Worm (Caenorhabditis elegans) whole organism, young adult: Measurements from ENCODE around the gene C06A8.6.

Experiments used
- B0035.1 ChIP-seq: sonication (generic microtip); optimal IDR thresholded peaks from 2 replicates; lab custom pipeline; 2016; ENCODE audit warnings: missing genetic modification characterization, mild to moderate bottlenecking, missing compliant biosample characterization, missing genotype, missing genetic modification reagents
- B0261.1 ChIP-seq: sonication (generic microtip); optimal IDR thresholded peaks from 2 replicates; lab custom pipeline; 2016; ENCODE audit warnings: mild to moderate bottlenecking, missing genetic modification characterization, moderate library complexity, missing compliant biosample characterization
- C06A6.2 ChIP-seq: fragments of 200-800 bp; sonication (Bioruptor generic); conservative IDR thresholded peaks from 2 replicates; pipeline ENCODE4 v1.3.6; 2022; ENCODE audit warnings: missing genetic modification characterization, missing compliant biosample characterization
- D2030.7 ChIP-seq: fragments of 200-800 bp; sonication (Bioruptor generic); IDR thresholded peaks from 2 replicates; pipeline ENCODE4 v1.3.6; 2022; ENCODE audit warnings: missing genetic modification reagents, missing genetic modification characterization, missing compliant biosample characterization
- F22D6.2 ChIP-seq: sonication (generic microtip); optimal IDR thresholded peaks from 2 replicates; lab custom pipeline; 2016; ENCODE audit warnings: mild to moderate bottlenecking, missing genetic modification characterization, missing compliant biosample characterization
- F23B12.7 ChIP-seq: sonication (generic microtip); optimal IDR thresholded peaks from 2 replicates; lab custom pipeline; 2017; ENCODE audit warnings: missing genetic modification characterization, mild to moderate bottlenecking, missing compliant biosample characterization, antibody characterized with exemption, moderate library complexity; ENCODE audit not compliant: insufficient read depth
- F33H1.4 ChIP-seq: fragments of 200-800 bp; sonication (Bioruptor generic); IDR thresholded peaks from 2 replicates; pipeline ENCODE4 v1.3.6; 2022; ENCODE audit warnings: missing genetic modification reagents, missing genetic modification characterization, missing compliant biosample characterization
- F57A8.1 ChIP-seq: fragments of 200-800 bp; sonication (Bioruptor generic); optimal IDR thresholded peaks from 2 replicates; lab custom pipeline; 2018; ENCODE audit warnings: mild to moderate bottlenecking, missing genetic modification characterization, moderate library complexity, missing compliant biosample characterization
- K11D2.4 ChIP-seq: fragments of 200-800 bp; sonication (Bioruptor generic); IDR thresholded peaks from 2 replicates; pipeline ENCODE4 v1.3.6; 2022; ENCODE audit warnings: missing genetic modification reagents, missing genetic modification characterization, missing compliant biosample characterization
- K12H6.12 ChIP-seq: fragments of 200-800 bp; sonication (Bioruptor generic); optimal IDR thresholded peaks from 2 replicates; lab custom pipeline; 2018; ENCODE audit warnings: mild to moderate bottlenecking, missing genetic modification characterization, missing compliant biosample characterization
- T26A5.8 ChIP-seq: sonication (generic microtip); optimal IDR thresholded peaks from 2 replicates; lab custom pipeline; 2016; ENCODE audit warnings: missing genetic modification characterization, missing compliant biosample characterization
- Y56A3A.18 ChIP-seq: fragments of 200-800 bp; sonication (Bioruptor generic); IDR thresholded peaks from 2 replicates; pipeline ENCODE4 v1.3.6; 2022; ENCODE audit warnings: missing genetic modification reagents, missing genetic modification characterization, missing compliant biosample characterization
- Y67H2A.10 ChIP-seq: fragments of 200-800 bp; sonication (Bioruptor generic); conservative IDR thresholded peaks from 2 replicates; pipeline ENCODE4 v1.3.6; 2022; ENCODE audit warnings: missing genetic modification reagents, missing genetic modification characterization, missing compliant biosample characterization
- ZK185.1 ChIP-seq: sonication (generic microtip); optimal IDR thresholded peaks from 2 replicates; lab custom pipeline; 2016; ENCODE audit warnings: mild to moderate bottlenecking, missing genetic modification characterization, missing compliant biosample characterization; ENCODE audit not compliant: poor library complexity, severe bottlenecking
- athp-1 ChIP-seq: sonication (generic microtip); optimal IDR thresholded peaks from 2 replicates; lab custom pipeline; 2017; ENCODE audit warnings: mild to moderate bottlenecking, missing genetic modification characterization, missing compliant biosample characterization
- ccch-3 ChIP-seq: fragments of 200-800 bp; sonication (Bioruptor generic); optimal IDR thresholded peaks from 2 replicates; lab custom pipeline; 2018; ENCODE audit warnings: mild to moderate bottlenecking, missing genetic modification characterization, missing compliant biosample characterization
- cebp-2 ChIP-seq: fragments of 200-800 bp; sonication (Bioruptor generic); IDR thresholded peaks from 2 replicates; pipeline ENCODE4 v1.3.6; 2022; ENCODE audit warnings: missing genetic modification characterization, missing compliant biosample characterization
- ceh-27 ChIP-seq: fragments of 200-800 bp; sonication (Bioruptor generic); optimal IDR thresholded peaks from 2 replicates; lab custom pipeline; 2018; ENCODE audit warnings: mild to moderate bottlenecking, missing genetic modification characterization, moderate library complexity, missing compliant biosample characterization
- ceh-58 ChIP-seq: fragments of 200-800 bp; sonication (Bioruptor generic); IDR thresholded peaks from 2 replicates; pipeline ENCODE4 v1.3.6; 2022; ENCODE audit warnings: missing genetic modification characterization, missing compliant biosample characterization
- ceh-79 ChIP-seq: sonication (generic microtip); optimal IDR thresholded peaks from 2 replicates; lab custom pipeline; 2017; ENCODE audit warnings: mild to moderate bottlenecking, missing genetic modification characterization, missing compliant biosample characterization
- die-1 ChIP-seq: sonication (generic microtip); optimal IDR thresholded peaks from 2 replicates; lab custom pipeline; 2016; ENCODE audit warnings: missing genotype, mild to moderate bottlenecking, missing genetic modification characterization, missing compliant biosample characterization
- egl-18 ChIP-seq: fragments of 200-800 bp; sonication (Bioruptor generic); IDR thresholded peaks from 2 replicates; pipeline ENCODE4 v1.3.6; 2022; ENCODE audit warnings: missing genetic modification reagents, missing genetic modification characterization, missing compliant biosample characterization
- ekl-4 ChIP-seq: fragments of 200-800 bp; sonication (Bioruptor generic); IDR thresholded peaks from 2 replicates; pipeline ENCODE4 v1.3.6; 2022; ENCODE audit warnings: missing genetic modification reagents, missing genetic modification characterization, missing compliant biosample characterization
- gei-17 ChIP-seq: fragments of 200-800 bp; sonication (Bioruptor generic); optimal IDR thresholded peaks from 2 replicates; lab custom pipeline; 2018; ENCODE audit warnings: mild to moderate bottlenecking, missing genetic modification characterization, missing compliant biosample characterization
- hrde-1 ChIP-seq: sonication (generic microtip); optimal IDR thresholded peaks from 2 replicates; lab custom pipeline; 2016; ENCODE audit warnings: missing genetic modification characterization, mild to moderate bottlenecking, missing compliant biosample characterization, moderate library complexity, missing genotype, missing genetic modification reagents, borderline replicate concordance
- hsf-1 ChIP-seq: fragments of 200-800 bp; sonication (Bioruptor generic); IDR thresholded peaks from 2 replicates; pipeline ENCODE4 v1.3.6; 2022; ENCODE audit warnings: missing genetic modification reagents, missing genetic modification characterization, missing compliant biosample characterization
- lin-54 ChIP-seq: fragments of 200-800 bp; sonication (Bioruptor generic); optimal IDR thresholded peaks from 2 replicates; lab custom pipeline; 2018; ENCODE audit warnings: mild to moderate bottlenecking, missing genetic modification characterization, missing compliant biosample characterization
- lir-1 ChIP-seq: fragments of 200-800 bp; sonication (Bioruptor generic); conservative IDR thresholded peaks from 2 replicates; pipeline ENCODE4 v1.3.6; 2022; ENCODE audit warnings: missing genetic modification reagents, missing genetic modification characterization, missing compliant biosample characterization
- madf-6 ChIP-seq: fragments of 200-800 bp; sonication (Bioruptor generic); IDR thresholded peaks from 2 replicates; pipeline ENCODE4 v1.3.6; 2022; ENCODE audit warnings: missing genetic modification reagents, missing genetic modification characterization, missing compliant biosample characterization
- madf-8 ChIP-seq: fragments of 200-800 bp; sonication (Bioruptor generic); conservative IDR thresholded peaks from 2 replicates; pipeline ENCODE4 v1.3.6; 2022; ENCODE audit warnings: missing genetic modification reagents, missing genetic modification characterization, missing compliant biosample characterization
- mxl-1 ChIP-seq: sonication (generic microtip); optimal IDR thresholded peaks from 2 replicates; lab custom pipeline; 2016; ENCODE audit warnings: missing genetic modification characterization, missing compliant biosample characterization
- nfya-2 ChIP-seq: fragments of 200-800 bp; sonication (Bioruptor generic); IDR thresholded peaks from 2 replicates; pipeline ENCODE4 v1.3.6; 2022; ENCODE audit warnings: missing genetic modification reagents, missing genetic modification characterization, missing compliant biosample characterization
- nhr-27 ChIP-seq: fragments of 200-800 bp; sonication (Bioruptor generic); optimal IDR thresholded peaks from 2 replicates; lab custom pipeline; 2018; ENCODE audit warnings: mild to moderate bottlenecking, missing genetic modification characterization, moderate library complexity, missing compliant biosample characterization
- nhr-80 ChIP-seq: sonication (generic microtip); optimal IDR thresholded peaks from 2 replicates; lab custom pipeline; 2016; ENCODE audit warnings: missing genetic modification characterization, missing compliant biosample characterization
- pha-4 ChIP-seq: fragments of 150-350 bp; sonication (generic microtip); optimal IDR thresholded peaks from 2 replicates; lab custom pipeline; 2014; ENCODE audit warnings: missing biosample characterization, missing genetic modification reagents, missing genetic modification characterization
- rcor-1 ChIP-seq: fragments of 200-800 bp; sonication (Bioruptor generic); IDR thresholded peaks from 2 replicates; pipeline ENCODE4 v1.3.6; 2022; ENCODE audit warnings: missing genetic modification reagents, missing genetic modification characterization, missing compliant biosample characterization
- sptf-2 ChIP-seq: fragments of 200-800 bp; sonication (Bioruptor generic); optimal IDR thresholded peaks from 2 replicates; lab custom pipeline; 2018; ENCODE audit warnings: mild to moderate bottlenecking, missing genetic modification characterization, missing compliant biosample characterization
- xnd-1 ChIP-seq: sonication (generic microtip); optimal IDR thresholded peaks from 2 replicates; lab custom pipeline; 2016; ENCODE audit warnings: missing genotype, missing genetic modification reagents, missing genetic modification characterization, missing compliant biosample characterization
- ztf-18 ChIP-seq: sonication (generic microtip); optimal IDR thresholded peaks from 2 replicates; lab custom pipeline; 2016; ENCODE audit warnings: missing genotype, mild to moderate bottlenecking, missing genetic modification characterization, missing compliant biosample characterization
- ztf-25 ChIP-seq: fragments of 200-800 bp; sonication (Bioruptor generic); IDR thresholded peaks from 2 replicates; pipeline ENCODE4 v1.3.6; 2022; ENCODE audit warnings: missing genetic modification reagents, missing genetic modification characterization, missing compliant biosample characterization
- ztf-28 ChIP-seq: fragments of 200-800 bp; sonication (Bioruptor generic); IDR thresholded peaks from 2 replicates; pipeline ENCODE4 v1.3.6; 2022; ENCODE audit warnings: missing genetic modification reagents, missing genetic modification characterization, missing compliant biosample characterization

The C06A8.6 gene

DNA sequence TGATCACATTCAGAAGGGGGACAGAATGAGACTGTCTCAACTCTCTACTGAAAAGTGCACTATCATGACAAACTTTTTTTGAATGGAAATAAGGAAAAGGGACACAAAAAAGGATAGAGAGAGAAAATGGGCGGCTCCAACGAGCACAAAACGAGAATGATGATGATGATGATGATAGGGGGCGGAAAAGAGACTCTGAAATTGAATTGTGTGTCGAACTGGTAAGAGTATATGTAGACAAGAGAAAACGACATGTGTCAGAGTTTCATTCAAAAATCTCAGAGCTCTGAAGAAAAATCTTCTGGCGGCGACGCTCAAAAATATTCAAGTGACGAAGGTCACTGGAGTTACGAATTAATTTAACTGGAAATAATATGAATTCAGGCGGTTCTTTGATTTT lies 23.0 kb downstream of the C06A8.6 start:
- no peak for TF ChIP-seq madf-8 (GFP tag; lab: Robert Waterston, UW)
- TF ChIP-seq ceh-58 (GFP tag; lab: Robert Waterston, UW) = no peak
- TF ChIP-seq hsf-1 (GFP tag; lab: Robert Waterston, UW) = no peak

DNA sequence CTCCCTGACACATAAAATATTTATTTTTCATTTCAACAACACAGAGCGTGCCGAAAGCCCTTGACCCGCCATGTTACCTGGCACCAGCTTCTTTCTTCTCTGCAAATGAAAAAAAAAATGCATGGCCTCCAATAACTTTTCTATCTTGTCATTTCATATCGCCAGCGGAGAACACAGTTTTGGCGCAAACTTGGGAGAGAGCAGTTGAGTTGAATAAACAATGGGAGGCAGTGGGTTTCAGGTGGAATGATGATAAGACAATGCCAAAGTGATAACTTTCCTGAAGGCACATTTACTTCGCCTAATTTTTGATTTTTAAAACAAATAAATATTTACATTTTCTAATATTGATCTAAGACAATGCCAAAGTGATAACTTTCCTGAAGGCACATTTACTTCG lies 29.0 kb downstream of the C06A8.6 start:
- TF ChIP-seq hrde-1 (tag; lab: Kevin White, UChicago) = no peak
- no peak for TF ChIP-seq lin-54 (GFP tag; lab: Kevin White, UChicago)
- TF ChIP-seq K11D2.4 (GFP tag; lab: Robert Waterston, UW) = no peak
- TF ChIP-seq nhr-80 = peak; percentile 57

DNA sequence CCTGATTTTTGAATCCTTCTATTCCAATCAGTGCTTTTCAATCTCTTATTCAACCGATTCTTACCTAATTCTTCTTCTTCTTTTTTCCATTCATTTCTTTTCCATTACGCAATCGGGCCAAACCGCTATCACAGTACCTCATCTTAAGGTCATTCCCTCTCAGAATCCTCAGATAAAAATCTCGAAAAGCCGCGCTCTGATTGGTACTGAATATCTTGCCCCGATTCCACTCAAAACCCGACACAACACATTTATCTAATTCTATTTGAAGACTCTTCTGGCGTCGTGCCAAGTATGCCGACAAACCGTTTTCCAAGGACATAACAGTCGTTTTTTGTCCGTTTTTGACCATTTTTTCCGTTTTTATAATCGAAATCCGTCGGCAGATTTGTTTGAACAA lies 29.6 kb downstream of the C06A8.6 start:
- TF ChIP-seq ekl-4 (no peak), F23B12.7 (no peak), die-1 (tag; lab: Kevin White, UChicago) (no peak), xnd-1 (tag; lab: Kevin White, UChicago) (no peak), madf-6 (GFP tag; lab: Robert Waterston, UW) (no peak), rcor-1 (no peak), B0035.1 (tag; lab: Kevin White, UChicago) (no peak), B0261.1 (no peak), D2030.7 (GFP tag; lab: Robert Waterston, UW) (no peak), mxl-1 (no peak), nhr-27 (tag; lab: Kevin White, UChicago) (no peak), F22D6.2 (tag; lab: Kevin White, UChicago) (no peak), lir-1 (no peak), athp-1 (tag; lab: Kevin White, UChicago) (no peak), egl-18 (GFP tag; lab: Robert Waterston, UW) (no peak), ztf-18 (tag; lab: Kevin White, UChicago) (no peak)

DNA sequence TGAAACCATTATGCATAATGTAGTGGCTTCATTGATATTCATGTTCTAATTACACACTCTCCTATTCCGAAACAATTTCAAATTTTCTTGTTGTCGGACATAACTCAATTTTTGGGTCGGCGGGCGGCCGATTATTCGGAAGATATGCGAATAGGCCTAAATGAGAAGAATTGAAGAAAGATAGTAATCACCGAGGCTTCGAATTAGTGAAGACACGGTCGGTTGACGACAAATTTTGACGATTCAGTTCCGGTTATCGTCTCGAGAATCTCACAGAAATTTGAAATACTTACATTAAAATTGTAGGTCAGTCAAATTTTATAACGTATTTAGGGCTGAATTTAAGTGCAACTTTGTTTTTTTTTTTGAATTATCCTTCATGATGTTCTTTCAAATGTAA lies 30.9 kb downstream of the C06A8.6 start:
- TF ChIP-seq cebp-2 (GFP tag; lab: Robert Waterston, UW) (no peak), ztf-25 (GFP tag; lab: Robert Waterston, UW) (no peak), pha-4 (tag; lab: Kevin White, UChicago) (no peak), F57A8.1 (GFP tag; lab: Kevin White, UChicago) (no peak), ceh-27 (GFP tag; lab: Kevin White, UChicago) (no peak), Y56A3A.18 (GFP tag; lab: Robert Waterston, UW) (no peak), F23B12.7 (no peak), die-1 (tag; lab: Kevin White, UChicago) (no peak), Y67H2A.10 (GFP tag; lab: Robert Waterston, UW) (no peak), C06A6.2 (GFP tag; lab: Robert Waterston, UW) (no peak)

DNA sequence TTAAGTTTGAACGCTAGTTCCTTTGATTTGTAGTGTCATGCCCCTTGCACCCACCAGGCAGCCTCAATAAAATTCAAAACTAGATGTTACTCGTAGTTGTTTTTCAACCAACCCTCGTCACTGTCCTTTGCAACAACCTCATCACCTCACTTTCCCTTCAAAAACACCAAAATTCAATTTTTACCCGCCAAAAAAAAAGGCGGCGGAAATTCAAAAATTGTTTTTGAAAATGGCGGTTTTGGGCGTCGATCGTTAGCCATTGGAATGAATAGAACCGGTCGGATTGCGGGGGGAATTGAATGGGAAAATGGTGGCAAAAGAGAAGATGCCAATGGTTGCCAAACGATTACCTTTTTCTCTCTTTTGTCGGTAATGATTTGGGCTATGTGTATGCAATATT lies 33.8 kb downstream of the C06A8.6 start:
- TF ChIP-seq ztf-28 = no peak
- TF ChIP-seq sptf-2 (GFP tag; lab: Kevin White, UChicago) = no peak
- no peak for TF ChIP-seq ccch-3 (GFP tag; lab: Kevin White, UChicago)
- no peak for TF ChIP-seq nfya-2
- TF ChIP-seq ZK185.1 (tag; lab: Kevin White, UChicago) = no peak
- no peak for TF ChIP-seq T26A5.8 (tag; lab: Kevin White, UChicago)
- TF ChIP-seq K12H6.12 (tag; lab: Kevin White, UChicago) = no peak
- no peak for TF ChIP-seq gei-17 (GFP tag; lab: Kevin White, UChicago)
- no peak for TF ChIP-seq ceh-79 (tag; lab: Kevin White, UChicago)
- no peak for TF ChIP-seq B0261.1
- no peak for TF ChIP-seq hsf-1 (GFP tag; lab: Robert Waterston, UW)
- TF ChIP-seq F33H1.4 (GFP tag; lab: Robert Waterston, UW) = no peak
